Fruit fly (Drosophila melanogaster): ENCODE results near the gene CG42337.
A peak's percentile ranks its signal among the peaks of the same experiment; 100 is the strongest.

Gene CG42337

DNA sequence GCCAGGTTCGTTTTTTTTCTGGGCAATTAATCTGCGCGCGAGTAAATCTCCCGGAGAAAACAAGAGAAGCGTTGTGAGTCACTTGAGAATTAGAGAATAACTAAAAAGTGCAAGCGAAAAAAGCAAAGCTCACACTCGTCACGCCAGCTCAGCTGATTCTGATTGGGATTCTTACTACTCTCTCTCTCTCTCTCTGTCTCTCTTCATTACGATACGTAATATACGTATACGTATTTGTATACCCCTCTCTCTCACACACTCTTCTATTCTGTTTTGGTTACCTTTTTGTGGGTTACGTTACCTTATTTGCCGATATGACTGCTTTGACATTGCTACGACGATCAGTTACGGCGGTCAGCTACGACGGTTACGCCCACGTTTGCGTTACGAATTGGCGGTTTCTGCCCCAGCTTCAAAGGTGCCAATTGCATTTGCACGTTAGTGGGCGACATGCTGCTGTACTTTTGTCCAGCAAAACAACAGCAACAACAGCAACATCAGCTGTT lies 9.7 kb upstream of the CG42337 start, which contains the start of the genes Targ1, CG10512 and Targ2:
TSS of gene Targ1 (minus strand) at position 106 of the 506 bp plus-strand sequence.
TSS of gene CG10512 (plus strand) at position 144 of the 506 bp plus-strand sequence.
TSS of gene Targ2 (minus strand) at position 456 of the 506 bp plus-strand sequence.
- TF ChIP-seq EcR (GFP tag; optimal IDR thresholded peaks at IDR 0.05) (peak; percentile 37), CG10348 (GFP tag; IDR thresholded peaks at IDR 0.05) (no peak), CG14655 (GFP tag; optimal IDR thresholded peaks at IDR 0.05) (no peak), CG34367 (tag; optimal IDR thresholded peaks at IDR 0.05) (no peak), CG17806 (tag; optimal IDR thresholded peaks at IDR 0.05) (no peak), Ets98B (GFP tag; IDR thresholded peaks at IDR 0.05) (no peak), CG4496 (GFP tag; IDR thresholded peaks at IDR 0.05) (no peak), Snoo (tag; optimal IDR thresholded peaks at IDR 0.05) (no peak), rn (GFP tag; IDR thresholded peaks at IDR 0.05) (no peak), CG32121 (GFP tag; IDR thresholded peaks at IDR 0.05) (0 out of 2 replicates have a peak, but pooled peaks have one; percentile 22), CG9948 (tag; optimal IDR thresholded peaks at IDR 0.05) (no peak), CG13204 (GFP tag; optimal IDR thresholded peaks at IDR 0.05) (no peak)

DNA sequence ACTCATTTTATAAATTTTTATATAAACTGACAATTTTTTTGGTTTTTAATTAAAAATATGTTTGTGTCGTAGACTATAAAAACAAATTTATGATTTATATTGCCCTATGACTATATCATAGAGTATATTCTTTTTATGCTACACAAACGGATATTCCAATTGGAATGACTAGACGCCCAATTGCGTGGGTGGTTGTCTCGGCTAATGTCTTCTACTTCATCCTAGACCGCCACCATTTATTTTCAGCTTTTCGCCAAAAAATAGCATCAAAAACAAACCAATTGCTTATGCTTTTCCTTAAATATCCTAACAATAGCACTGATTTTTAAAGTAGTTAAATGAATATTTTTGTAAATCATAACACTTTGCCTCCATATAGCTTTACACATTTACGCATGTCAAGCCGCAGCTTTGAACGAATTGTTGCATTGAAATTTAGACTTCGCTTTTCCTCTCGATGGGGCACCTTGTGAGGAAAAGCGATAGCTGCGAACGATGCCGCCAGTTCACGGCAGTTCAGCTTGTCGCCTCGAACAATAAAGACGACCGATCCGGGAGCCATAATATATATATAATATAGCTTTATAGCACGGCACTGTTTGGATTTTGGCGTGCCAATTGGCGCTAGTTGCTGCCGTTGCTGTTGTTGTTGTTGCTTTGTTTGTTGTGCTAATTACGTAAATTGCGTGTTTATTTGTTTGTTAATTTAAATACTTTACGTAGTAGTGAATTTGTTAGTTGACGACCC lies 9.0 kb upstream of the CG42337 start:
- TF ChIP-seq CG14655 (GFP tag; optimal IDR thresholded peaks at IDR 0.05) (peak; percentile 11), D1 (tag; optimal IDR thresholded peaks at IDR 0.05) (peak; percentile 52), rn (GFP tag; IDR thresholded peaks at IDR 0.05) (no peak), EcR (GFP tag; optimal IDR thresholded peaks at IDR 0.05) (peak; percentile 72)

DNA sequence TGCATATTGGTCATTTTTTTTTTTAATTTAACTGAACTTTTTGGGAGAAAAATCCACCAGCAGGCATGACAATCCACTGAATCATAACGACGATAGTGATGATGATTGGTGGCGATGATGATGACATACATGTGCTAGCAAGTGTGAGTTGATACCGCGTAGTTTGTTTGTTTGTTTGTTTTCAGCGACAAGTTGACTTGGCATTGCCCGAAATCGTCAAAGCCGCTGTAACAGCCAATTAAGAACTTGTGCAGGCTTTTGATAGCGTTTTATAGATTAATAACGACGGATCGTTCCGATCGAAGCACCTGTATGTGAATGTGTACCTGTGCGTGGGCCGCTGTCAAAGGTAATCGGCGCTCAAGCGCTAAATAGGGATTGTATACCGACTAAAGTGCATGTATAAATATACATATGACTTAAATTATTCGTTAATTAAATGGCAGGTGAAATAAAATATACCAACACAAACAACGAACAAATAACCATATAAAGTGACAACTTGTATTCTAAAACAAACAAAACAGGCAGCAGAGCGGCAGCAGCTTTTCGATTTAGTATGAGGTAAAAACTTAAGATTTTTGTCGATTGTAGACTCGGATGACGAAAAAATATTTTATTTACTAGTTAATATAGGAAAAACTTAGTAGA lies 8.2 kb upstream of the CG42337 start:
- TF ChIP-seq CG4496 (GFP tag; IDR thresholded peaks at IDR 0.05) (no peak), Pif1A (GFP tag; optimal IDR thresholded peaks at IDR 0.05) (no peak), rn (GFP tag; IDR thresholded peaks at IDR 0.05) (no peak), EcR (GFP tag; optimal IDR thresholded peaks at IDR 0.05) (no peak), CG9948 (tag; optimal IDR thresholded peaks at IDR 0.05) (no peak), Ets98B (GFP tag; IDR thresholded peaks at IDR 0.05) (no peak), CG15710 (tag; optimal IDR thresholded peaks at IDR 0.05) (no peak), CG8301 (tag; optimal IDR thresholded peaks at IDR 0.05) (no peak), CG12605 (GFP tag; IDR thresholded peaks at IDR 0.05) (no peak), D1 (tag; optimal IDR thresholded peaks at IDR 0.05) (no peak), Snoo (tag; optimal IDR thresholded peaks at IDR 0.05) (no peak), fd96Ca (GFP tag; IDR thresholded peaks at IDR 0.05) (no peak), CG34367 (tag; optimal IDR thresholded peaks at IDR 0.05) (no peak), CG8159 (tag; optimal IDR thresholded peaks at IDR 0.05) (no peak), CG14655 (GFP tag; optimal IDR thresholded peaks at IDR 0.05) (no peak), Pif1B (GFP tag; optimal IDR thresholded peaks at IDR 0.05) (no peak), gl (tag; optimal IDR thresholded peaks at IDR 0.05) (no peak), CG13204 (GFP tag; optimal IDR thresholded peaks at IDR 0.05) (no peak)

DNA sequence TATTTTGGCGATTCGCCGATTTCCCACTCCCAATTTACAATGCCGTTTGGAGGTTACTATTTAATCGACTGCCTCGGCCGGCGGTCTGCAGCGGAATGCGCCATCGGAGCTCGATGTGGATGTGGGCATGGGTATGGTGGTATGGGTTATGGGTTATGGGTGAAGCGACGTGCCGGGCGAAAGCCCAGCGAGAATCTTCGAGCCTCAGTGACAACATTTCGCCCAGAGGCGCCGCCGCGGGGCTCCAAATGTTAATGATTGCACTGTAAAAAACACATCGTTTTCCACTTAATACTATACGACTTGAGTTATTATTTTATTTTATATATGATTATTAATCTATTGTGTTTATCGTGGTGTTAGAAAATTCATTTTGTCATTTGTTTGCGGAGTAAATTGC lies 7.4 kb upstream of the CG42337 start:
- TF ChIP-seq CG32121 (GFP tag; IDR thresholded peaks at IDR 0.05) (no peak), CG12605 (GFP tag; IDR thresholded peaks at IDR 0.05) (no peak), Ets98B (GFP tag; IDR thresholded peaks at IDR 0.05) (no peak; the same call in 1 of the 2 replicates), Pif1A (GFP tag; optimal IDR thresholded peaks at IDR 0.05) (peak; percentile 17), CG8301 (tag; optimal IDR thresholded peaks at IDR 0.05) (no peak), D1 (tag; optimal IDR thresholded peaks at IDR 0.05) (no peak), Pif1B (GFP tag; optimal IDR thresholded peaks at IDR 0.05) (peak; percentile 11), CG10348 (GFP tag; IDR thresholded peaks at IDR 0.05) (no peak), fd96Ca (GFP tag; IDR thresholded peaks at IDR 0.05) (no peak), CG9948 (tag; optimal IDR thresholded peaks at IDR 0.05) (peak; percentile 28), CG4496 (GFP tag; IDR thresholded peaks at IDR 0.05) (peak; percentile 70), CG15710 (tag; optimal IDR thresholded peaks at IDR 0.05) (no peak), gl (tag; optimal IDR thresholded peaks at IDR 0.05) (no peak), rn (GFP tag; IDR thresholded peaks at IDR 0.05) (no peak), EcR (GFP tag; optimal IDR thresholded peaks at IDR 0.05) (peak; percentile 2), CG34367 (tag; optimal IDR thresholded peaks at IDR 0.05) (no peak), CG8159 (tag; optimal IDR thresholded peaks at IDR 0.05) (no peak), Snoo (tag; optimal IDR thresholded peaks at IDR 0.05) (no peak), CG14655 (GFP tag; optimal IDR thresholded peaks at IDR 0.05) (peak; percentile 35), CG17806 (tag; optimal IDR thresholded peaks at IDR 0.05) (no peak), CG13204 (GFP tag; optimal IDR thresholded peaks at IDR 0.05) (no peak)

DNA sequence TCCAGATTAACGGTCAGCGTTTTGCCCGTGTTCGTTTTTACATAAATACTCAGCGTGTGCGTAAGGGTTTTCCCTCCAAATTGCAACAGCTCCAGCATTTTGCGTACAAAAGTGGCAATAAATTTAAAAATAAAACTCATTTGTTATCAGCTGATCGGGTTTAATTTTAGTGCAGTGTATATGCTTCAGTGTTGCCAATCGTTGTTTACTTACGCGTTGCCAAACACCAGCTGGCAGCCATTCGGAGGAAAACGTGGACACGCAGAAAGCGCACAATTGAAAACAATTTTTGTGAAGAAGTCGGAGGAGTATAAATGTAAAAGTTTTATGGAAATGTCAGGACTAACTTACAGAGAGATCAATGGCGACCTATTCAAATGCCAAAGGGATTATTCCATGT lies 3.4 kb upstream of the CG42337 start, which contains the start of the genes Targ3 and park:
TSS of gene Targ3 (plus strand) at position 269 of the 400 bp plus-strand sequence.
TSS of gene park (minus strand) at position 291 of the 400 bp plus-strand sequence.
- TF ChIP-seq CG14655 (GFP tag; optimal IDR thresholded peaks at IDR 0.05): no peak
- TF ChIP-seq fd96Ca (GFP tag; IDR thresholded peaks at IDR 0.05): peak; percentile 33; the same call in 1 of the 3 replicates
- 0 out of 3 replicates have a peak, but pooled peaks have one; percentile 37 for TF ChIP-seq CG4496 (GFP tag; IDR thresholded peaks at IDR 0.05)

All from whole organism, pupa.